Fruit fly (Drosophila melanogaster): Measurements from ENCODE around the gene CG1136.

Gene CG1136

dm6 chr3L:4046289-4046688, at the start of gene CG1136:
Gene CG1136 (plus strand): TSS chr3L:4046596.
- TF ChIP-seq Crg-1 (GFP tag; optimal IDR thresholded peaks at IDR 0.05) (no peak), pad (GFP tag; optimal IDR thresholded peaks at IDR 0.05) (no peak), tj (GFP tag; optimal IDR thresholded peaks at IDR 0.05) (peak; percentile 14)

dm6 chr3L:4000711-4001110, 45.7 kb upstream of the CG1136 start:
- no peak for TF ChIP-seq CG1620 (GFP tag; optimal IDR thresholded peaks at IDR 0.05)
- TF ChIP-seq bab1 (GFP tag; optimal IDR thresholded peaks at IDR 0.05): no peak
- TF ChIP-seq Hr96 (GFP tag; optimal IDR thresholded peaks at IDR 0.05): no peak
- no peak for TF ChIP-seq CG12768 (GFP tag; optimal IDR thresholded peaks at IDR 0.05)
- no peak for TF ChIP-seq kay (GFP tag; ENCODE audit: borderline replicate concordance)
- TF ChIP-seq toe (GFP tag; optimal IDR thresholded peaks at IDR 0.05): no peak
- TF ChIP-seq CG7101 (tag; optimal IDR thresholded peaks at IDR 0.05): no peak
- no peak for TF ChIP-seq CG33017 (tag; optimal IDR thresholded peaks at IDR 0.05)
- TF ChIP-seq Clk (GFP tag; optimal IDR thresholded peaks at IDR 0.05): no peak
- TF ChIP-seq CG14711 (tag; optimal IDR thresholded peaks at IDR 0.05): no peak
- no peak for TF ChIP-seq cic (GFP tag; optimal IDR thresholded peaks at IDR 0.05)
- TF ChIP-seq CG7045 (GFP tag; optimal IDR thresholded peaks at IDR 0.05): no peak
- TF ChIP-seq pad (GFP tag; optimal IDR thresholded peaks at IDR 0.05): no peak
- no peak for TF ChIP-seq ovo (GFP tag; optimal IDR thresholded peaks at IDR 0.05)
- no peak for TF ChIP-seq Mnt (GFP tag; optimal IDR thresholded peaks at IDR 0.05)
- no peak for TF ChIP-seq Crg-1 (GFP tag; optimal IDR thresholded peaks at IDR 0.05)
- no peak for TF ChIP-seq CG5204 (GFP tag; optimal IDR thresholded peaks at IDR 0.05)
- no peak for TF ChIP-seq tj (GFP tag; optimal IDR thresholded peaks at IDR 0.05)
- no peak for TF ChIP-seq cnc (optimal IDR thresholded peaks at IDR 0.05)

dm6 chr3L:4001500-4001899, 44.9 kb upstream of the CG1136 start:
- no peak for TF ChIP-seq tj (GFP tag; optimal IDR thresholded peaks at IDR 0.05)
- no peak for TF ChIP-seq Crg-1 (GFP tag; optimal IDR thresholded peaks at IDR 0.05)
- TF ChIP-seq Clk (GFP tag; optimal IDR thresholded peaks at IDR 0.05): no peak
- no peak for TF ChIP-seq CG11617 (GFP tag; optimal IDR thresholded peaks at IDR 0.05)
- TF ChIP-seq bab1 (GFP tag; optimal IDR thresholded peaks at IDR 0.05): no peak
- TF ChIP-seq cnc (optimal IDR thresholded peaks at IDR 0.05): no peak
- TF ChIP-seq CG12768 (GFP tag; optimal IDR thresholded peaks at IDR 0.05): no peak
- TF ChIP-seq Hr96 (GFP tag; optimal IDR thresholded peaks at IDR 0.05): no peak
- TF ChIP-seq CG14711 (tag; optimal IDR thresholded peaks at IDR 0.05): no peak
- no peak for TF ChIP-seq CG1620 (GFP tag; optimal IDR thresholded peaks at IDR 0.05)
- no peak for TF ChIP-seq ovo (GFP tag; optimal IDR thresholded peaks at IDR 0.05)
- no peak for TF ChIP-seq Mnt (GFP tag; optimal IDR thresholded peaks at IDR 0.05)
- no peak for TF ChIP-seq CG7101 (tag; optimal IDR thresholded peaks at IDR 0.05)
- no peak for TF ChIP-seq pad (GFP tag; optimal IDR thresholded peaks at IDR 0.05)

- TF ChIP-seq cnc (optimal IDR thresholded peaks at IDR 0.05): no peak
- TF ChIP-seq CG33017 (tag; optimal IDR thresholded peaks at IDR 0.05): no peak
- no peak for TF ChIP-seq toe (GFP tag; optimal IDR thresholded peaks at IDR 0.05)
- no peak for TF ChIP-seq CG1620 (GFP tag; optimal IDR thresholded peaks at IDR 0.05)
- no peak for TF ChIP-seq CG7101 (tag; optimal IDR thresholded peaks at IDR 0.05)
- TF ChIP-seq CG12768 (GFP tag; optimal IDR thresholded peaks at IDR 0.05): no peak
- TF ChIP-seq CG14711 (tag; optimal IDR thresholded peaks at IDR 0.05): no peak
- no peak for TF ChIP-seq CG7045 (GFP tag; optimal IDR thresholded peaks at IDR 0.05)
- no peak for TF ChIP-seq Clk (GFP tag; optimal IDR thresholded peaks at IDR 0.05)
- TF ChIP-seq ovo (GFP tag; optimal IDR thresholded peaks at IDR 0.05): no peak
- TF ChIP-seq Hr96 (GFP tag; optimal IDR thresholded peaks at IDR 0.05): no peak
- TF ChIP-seq Crg-1 (GFP tag; optimal IDR thresholded peaks at IDR 0.05): no peak
These were observed 43.1 kb upstream of the CG1136 start, which contains the start of gene CG14985 for dm6 chr3L:4003316-4003715. Gene CG14985 (plus strand): TSS chr3L:4003474.

dm6 chr3L:4007256-4007655, 39.1 kb upstream of the CG1136 start:
- no peak for TF ChIP-seq pad (GFP tag; optimal IDR thresholded peaks at IDR 0.05)
- TF ChIP-seq Hr96 (GFP tag; optimal IDR thresholded peaks at IDR 0.05): no peak
- TF ChIP-seq bab1 (GFP tag; optimal IDR thresholded peaks at IDR 0.05): no peak
- no peak for TF ChIP-seq CG33017 (tag; optimal IDR thresholded peaks at IDR 0.05)
- no peak for TF ChIP-seq CG5204 (GFP tag; optimal IDR thresholded peaks at IDR 0.05)

- TF ChIP-seq CG14711 (tag; optimal IDR thresholded peaks at IDR 0.05) (no peak), cic (GFP tag; optimal IDR thresholded peaks at IDR 0.05) (no peak), CG12768 (GFP tag; optimal IDR thresholded peaks at IDR 0.05) (no peak), CG7101 (tag; optimal IDR thresholded peaks at IDR 0.05) (no peak), Crg-1 (GFP tag; optimal IDR thresholded peaks at IDR 0.05) (no peak), tj (GFP tag; optimal IDR thresholded peaks at IDR 0.05) (no peak), kay (GFP tag; ENCODE audit: borderline replicate concordance) (no peak), ovo (GFP tag; optimal IDR thresholded peaks at IDR 0.05) (no peak), CG7045 (GFP tag; optimal IDR thresholded peaks at IDR 0.05) (no peak), toe (GFP tag; optimal IDR thresholded peaks at IDR 0.05) (no peak), CG5204 (GFP tag; optimal IDR thresholded peaks at IDR 0.05) (no peak), CG33017 (tag; optimal IDR thresholded peaks at IDR 0.05) (no peak), Clk (GFP tag; optimal IDR thresholded peaks at IDR 0.05) (no peak), pad (GFP tag; optimal IDR thresholded peaks at IDR 0.05) (no peak), cnc (optimal IDR thresholded peaks at IDR 0.05) (no peak), CG11617 (GFP tag; optimal IDR thresholded peaks at IDR 0.05) (no peak), Mnt (GFP tag; optimal IDR thresholded peaks at IDR 0.05) (no peak), Hr96 (GFP tag; optimal IDR thresholded peaks at IDR 0.05) (no peak), bab1 (GFP tag; optimal IDR thresholded peaks at IDR 0.05) (no peak), CG1620 (GFP tag; optimal IDR thresholded peaks at IDR 0.05) (no peak)
These were observed 36.3 kb upstream of the CG1136 start for dm6 chr3L:4010122-4010521.

- no peak for TF ChIP-seq cic (GFP tag; optimal IDR thresholded peaks at IDR 0.05)
- TF ChIP-seq CG7101 (tag; optimal IDR thresholded peaks at IDR 0.05): no peak
- TF ChIP-seq Crg-1 (GFP tag; optimal IDR thresholded peaks at IDR 0.05): no peak
- TF ChIP-seq Hr96 (GFP tag; optimal IDR thresholded peaks at IDR 0.05): no peak
- no peak for TF ChIP-seq CG33017 (tag; optimal IDR thresholded peaks at IDR 0.05)
- no peak for TF ChIP-seq CG1620 (GFP tag; optimal IDR thresholded peaks at IDR 0.05)
- TF ChIP-seq CG11617 (GFP tag; optimal IDR thresholded peaks at IDR 0.05): no peak
- TF ChIP-seq Clk (GFP tag; optimal IDR thresholded peaks at IDR 0.05): no peak
- TF ChIP-seq toe (GFP tag; optimal IDR thresholded peaks at IDR 0.05): no peak
- TF ChIP-seq CG5204 (GFP tag; optimal IDR thresholded peaks at IDR 0.05): no peak
- no peak for TF ChIP-seq tj (GFP tag; optimal IDR thresholded peaks at IDR 0.05)
These were observed 32.0 kb upstream of the CG1136 start for dm6 chr3L:4014349-4014748.

All from whole organism, adult.